Fruit fly (Drosophila melanogaster) whole organism, embryonic: ENCODE data around the gene CG33298.

ENCODE experiments used
- Atf3 ChIP-seq: fragments of 200-800 bp; sonication (Bioruptor generic); optimal IDR thresholded peaks from 3 replicates; lab custom pipeline; 2016; ENCODE audit warnings: missing biosample characterization, missing genetic modification characterization
- C15 ChIP-seq: fragments of 200-800 bp; sonication (Bioruptor generic); IDR thresholded peaks from 3 replicates; pipeline ENCODE4 v1.3.6; 2022; ENCODE audit warnings: missing biosample characterization, missing genetic modification characterization
- CG1024 ChIP-seq: fragments of 200-800 bp; sonication (Bioruptor generic); IDR thresholded peaks from 2 replicates; pipeline ENCODE4 v1.3.6; 2022; ENCODE audit warnings: missing biosample characterization, missing genetic modification characterization
- CG10274 ChIP-seq: fragments of 200-800 bp; sonication (Bioruptor generic); optimal IDR thresholded peaks from 3 replicates; lab custom pipeline; 2017; ENCODE audit warnings: missing biosample characterization, mild to moderate bottlenecking, missing genetic modification characterization
- CG10959 ChIP-seq: fragments of 200-800 bp; sonication (Bioruptor generic); IDR thresholded peaks from 2 replicates; pipeline ENCODE4 v1.3.6; 2022; ENCODE audit warnings: missing biosample characterization, missing genetic modification characterization
- CG11247 ChIP-seq: fragments of 200-800 bp; sonication (Bioruptor generic); IDR thresholded peaks from 2 replicates; pipeline ENCODE4 v1.3.6; 2022; ENCODE audit warnings: missing biosample characterization, missing genetic modification characterization
- CG12299 ChIP-seq: fragments of 200-800 bp; sonication (Bioruptor generic); optimal IDR thresholded peaks from 2 replicates; lab custom pipeline; 2018; ENCODE audit warnings: missing biosample characterization, mild to moderate bottlenecking, missing genetic modification characterization
- CG12769 ChIP-seq: fragments of 200-800 bp; sonication (Bioruptor generic); optimal IDR thresholded peaks from 2 replicates; lab custom pipeline; 2019; ENCODE audit warnings: missing biosample characterization, mild to moderate bottlenecking, missing genetic modification characterization, moderate library complexity
- CG13296 ChIP-seq: fragments of 200-800 bp; sonication (Bioruptor generic); optimal IDR thresholded peaks from 3 replicates; lab custom pipeline; 2018; ENCODE audit warnings: missing biosample characterization, mild to moderate bottlenecking, missing genetic modification characterization
- CG13624 ChIP-seq: fragments of 200-800 bp; sonication (Bioruptor generic); optimal IDR thresholded peaks from 2 replicates; lab custom pipeline; 2016; ENCODE audit warnings: missing biosample characterization, missing genetic modification characterization
- CG14667 ChIP-seq: fragments of 200-800 bp; sonication (Bioruptor generic); IDR thresholded peaks from 2 replicates; pipeline ENCODE4 v1.3.6; 2022; ENCODE audit warnings: missing biosample characterization, missing genetic modification characterization
- CG15479 ChIP-seq: fragments of 200-800 bp; sonication (Bioruptor generic); optimal IDR thresholded peaks from 3 replicates; lab custom pipeline; 2019; ENCODE audit warnings: missing biosample characterization, mild to moderate bottlenecking, missing genetic modification characterization, moderate library complexity
- CG15514 ChIP-seq: fragments of 200-800 bp; sonication (Bioruptor generic); optimal IDR thresholded peaks from 3 replicates; lab custom pipeline; 2017; ENCODE audit warnings: missing biosample characterization, missing genetic modification characterization, mild to moderate bottlenecking, moderate library complexity, missing genetic modification reagents
- CG1603 ChIP-seq: fragments of 200-800 bp; sonication (Bioruptor generic); optimal IDR thresholded peaks from 2 replicates; lab custom pipeline; 2019; ENCODE audit warnings: missing biosample characterization, mild to moderate bottlenecking, missing genetic modification characterization, moderate library complexity
- CG1647 ChIP-seq: fragments of 200-800 bp; sonication (Bioruptor generic); optimal IDR thresholded peaks from 3 replicates; lab custom pipeline; 2016; ENCODE audit warnings: missing biosample characterization, missing genetic modification characterization
- CG32532 ChIP-seq: fragments of 200-800 bp; sonication (Bioruptor generic); IDR thresholded peaks from 2 replicates; pipeline ENCODE4 v1.3.6; 2022; ENCODE audit warnings: missing biosample characterization, missing genetic modification characterization
- CG4328 ChIP-seq: fragments of 200-800 bp; sonication (Bioruptor generic); optimal IDR thresholded peaks from 3 replicates; lab custom pipeline; 2017; ENCODE audit warnings: missing biosample characterization, missing genetic modification reagents, missing genetic modification characterization
- CG6272 ChIP-seq: fragments of 200-800 bp; sonication (Bioruptor generic); IDR thresholded peaks from 2 replicates; pipeline ENCODE4 v1.3.6; 2022; ENCODE audit warnings: missing biosample characterization, missing genetic modification characterization
- CG6654 ChIP-seq: fragments of 200-800 bp; sonication (Bioruptor generic); optimal IDR thresholded peaks from 2 replicates; lab custom pipeline; 2017; ENCODE audit warnings: missing biosample characterization, mild to moderate bottlenecking, missing genetic modification characterization
- CG7786 ChIP-seq: fragments of 200-800 bp; sonication (Bioruptor generic); optimal IDR thresholded peaks from 2 replicates; lab custom pipeline; 2016; ENCODE audit warnings: missing biosample characterization, missing genetic modification characterization
- CG9876 ChIP-seq: fragments of 200-800 bp; sonication (Bioruptor generic); optimal IDR thresholded peaks from 2 replicates; lab custom pipeline; 2016; ENCODE audit warnings: missing biosample characterization, missing genetic modification characterization
- CrebB ChIP-seq: fragments of 200-800 bp; sonication (Bioruptor generic); optimal IDR thresholded peaks from 3 replicates; lab custom pipeline; 2018; ENCODE audit warnings: missing biosample characterization, mild to moderate bottlenecking, missing genetic modification characterization
- Doc3 ChIP-seq: fragments of 200-800 bp; sonication (Bioruptor generic); IDR thresholded peaks from 3 replicates; pipeline ENCODE4 v1.3.6; 2022; ENCODE audit warnings: missing biosample characterization, missing genetic modification characterization; ENCODE audit not compliant: partially characterized antibody
- E2f2 ChIP-seq: fragments of 200-800 bp; sonication (Bioruptor generic); IDR thresholded peaks from 2 replicates; pipeline ENCODE4 v1.3.6; 2022; ENCODE audit warnings: missing biosample characterization, missing genetic modification characterization
- Ets97D ChIP-seq: fragments of 200-800 bp; sonication (Bioruptor generic); optimal IDR thresholded peaks from 3 replicates; lab custom pipeline; 2016; ENCODE audit warnings: missing biosample characterization, missing genetic modification characterization
- Fer1 ChIP-seq: fragments of 200-800 bp; sonication (Bioruptor generic); optimal IDR thresholded peaks from 2 replicates; lab custom pipeline; 2017; ENCODE audit warnings: missing biosample characterization, mild to moderate bottlenecking, missing genetic modification characterization
- NC2α ChIP-seq: fragments of 200-800 bp; sonication (Bioruptor generic); optimal IDR thresholded peaks from 2 replicates; lab custom pipeline; 2016; ENCODE audit warnings: missing biosample characterization, missing genetic modification characterization
- Oaz ChIP-seq: fragments of 200-800 bp; sonication (Bioruptor generic); IDR thresholded peaks from 2 replicates; pipeline ENCODE4 v1.3.6; 2022; ENCODE audit warnings: missing biosample characterization, missing genetic modification characterization
- PHDP ChIP-seq: fragments of 200-800 bp; sonication (Bioruptor generic); optimal IDR thresholded peaks from 3 replicates; lab custom pipeline; 2018; ENCODE audit warnings: missing biosample characterization, mild to moderate bottlenecking, missing genetic modification characterization, moderate library complexity
- Side ChIP-seq: fragments of 200-800 bp; sonication (Bioruptor generic); optimal IDR thresholded peaks from 2 replicates; lab custom pipeline; 2016; ENCODE audit warnings: missing biosample characterization, missing genetic modification characterization
- Stat92E ChIP-seq, 3 experiments: fragments of >200 bp in 2 of 3; fragments of 200-800 bp in 1 of 3; sonication (Bioruptor generic) in 1 of 3; optimal IDR thresholded peaks; 2 replicates each; lab custom pipeline; 2017 to 2019; ENCODE audit warnings: missing biosample characterization in 3 of 3, missing genetic modification characterization in 3 of 3, mild to moderate bottlenecking in 1 of 3, moderate library complexity in 1 of 3
- Xbp1 ChIP-seq: fragments of 200-800 bp; sonication (Bioruptor generic); optimal IDR thresholded peaks from 3 replicates; lab custom pipeline; 2016; ENCODE audit warnings: missing biosample characterization, mild to moderate bottlenecking, missing genetic modification characterization
- crc ChIP-seq: fragments of 200-800 bp; sonication (Bioruptor generic); optimal IDR thresholded peaks from 2 replicates; lab custom pipeline; 2016; ENCODE audit warnings: missing biosample characterization, missing genetic modification characterization
- disco-r ChIP-seq: fragments of 200-800 bp; sonication (Bioruptor generic); optimal IDR thresholded peaks from 2 replicates; lab custom pipeline; 2016; ENCODE audit warnings: missing biosample characterization, missing genetic modification characterization
- ewg ChIP-seq: fragments of 200-800 bp; sonication (Bioruptor generic); optimal IDR thresholded peaks from 3 replicates; lab custom pipeline; 2017; ENCODE audit warnings: mild to moderate bottlenecking, missing biosample characterization, missing genetic modification reagents, missing genetic modification characterization
- exex ChIP-seq: fragments of 200-800 bp; sonication (Bioruptor generic); optimal IDR thresholded peaks from 4 replicates; lab custom pipeline; 2018; ENCODE audit warnings: missing biosample characterization, mild to moderate bottlenecking, missing genetic modification characterization, moderate library complexity
- gcm2 ChIP-seq: fragments of 200-800 bp; sonication (Bioruptor generic); optimal IDR thresholded peaks from 2 replicates; lab custom pipeline; 2016; ENCODE audit warnings: missing biosample characterization, missing genetic modification characterization
- gfzf ChIP-seq: fragments of 200-800 bp; sonication (Bioruptor generic); optimal IDR thresholded peaks from 2 replicates; lab custom pipeline; 2016; ENCODE audit warnings: missing biosample characterization, mild to moderate bottlenecking, missing genetic modification characterization, moderate library complexity
- kah ChIP-seq: fragments of 200-800 bp; sonication (Bioruptor generic); optimal IDR thresholded peaks from 2 replicates; lab custom pipeline; 2018; ENCODE audit warnings: missing biosample characterization, mild to moderate bottlenecking, missing genetic modification characterization
- klu ChIP-seq: fragments of 200-800 bp; sonication (Bioruptor generic); IDR thresholded peaks from 2 replicates; pipeline ENCODE4 v1.3.6; 2022; ENCODE audit warnings: missing biosample characterization, missing genetic modification characterization
- mld ChIP-seq: fragments of 200-800 bp; sonication (Bioruptor generic); IDR thresholded peaks from 3 replicates; pipeline ENCODE4 v1.3.6; 2022; ENCODE audit warnings: missing biosample characterization, missing genetic modification characterization; ENCODE audit not compliant: partially characterized antibody
- odd ChIP-seq: fragments of 200-800 bp; sonication (Bioruptor generic); optimal IDR thresholded peaks from 2 replicates; lab custom pipeline; 2017; ENCODE audit warnings: missing biosample characterization, mild to moderate bottlenecking, missing genetic modification characterization
- repo ChIP-seq: fragments of 200-800 bp; sonication (Bioruptor generic); optimal IDR thresholded peaks from 2 replicates; lab custom pipeline; 2016; ENCODE audit warnings: missing biosample characterization, missing genetic modification characterization
- seq ChIP-seq: fragments of 200-800 bp; sonication (Bioruptor generic); IDR thresholded peaks from 2 replicates; pipeline ENCODE4 v1.3.6; 2022; ENCODE audit warnings: missing biosample characterization, missing genetic modification characterization
- sima ChIP-seq: fragments of 200-800 bp; sonication (Bioruptor generic); optimal IDR thresholded peaks from 2 replicates; lab custom pipeline; 2016; ENCODE audit warnings: missing biosample characterization, missing genetic modification characterization
- slou ChIP-seq: fragments of 200-800 bp; sonication (Bioruptor generic); optimal IDR thresholded peaks from 3 replicates; lab custom pipeline; 2016; ENCODE audit warnings: missing biosample characterization, missing genetic modification characterization
- sqz ChIP-seq: fragments of 200-800 bp; sonication (Bioruptor generic); optimal IDR thresholded peaks from 3 replicates; lab custom pipeline; 2018; ENCODE audit warnings: missing biosample characterization, mild to moderate bottlenecking, missing genetic modification characterization
- sr ChIP-seq: fragments of 200-800 bp; sonication (Bioruptor generic); IDR thresholded peaks from 3 replicates; pipeline ENCODE4 v1.3.6; 2022; ENCODE audit warnings: missing biosample characterization, missing genetic modification characterization
- tna ChIP-seq: fragments of 200-800 bp; sonication (Bioruptor generic); IDR thresholded peaks from 2 replicates; pipeline ENCODE4 v1.3.6; 2022; ENCODE audit warnings: missing biosample characterization, missing genetic modification characterization; ENCODE audit not compliant: partially characterized antibody
- trem ChIP-seq: fragments of 200-800 bp; optimal IDR thresholded peaks from 3 replicates; lab custom pipeline; 2019; ENCODE audit warnings: missing biosample characterization, mild to moderate bottlenecking, missing genetic modification characterization, moderate library complexity
- zfh1 ChIP-seq: fragments of 200-800 bp; sonication (Bioruptor generic); IDR thresholded peaks from 3 replicates; pipeline ENCODE4 v1.3.6; 2022; ENCODE audit warnings: missing biosample characterization, missing genetic modification characterization

The CG33298 gene

DNA sequence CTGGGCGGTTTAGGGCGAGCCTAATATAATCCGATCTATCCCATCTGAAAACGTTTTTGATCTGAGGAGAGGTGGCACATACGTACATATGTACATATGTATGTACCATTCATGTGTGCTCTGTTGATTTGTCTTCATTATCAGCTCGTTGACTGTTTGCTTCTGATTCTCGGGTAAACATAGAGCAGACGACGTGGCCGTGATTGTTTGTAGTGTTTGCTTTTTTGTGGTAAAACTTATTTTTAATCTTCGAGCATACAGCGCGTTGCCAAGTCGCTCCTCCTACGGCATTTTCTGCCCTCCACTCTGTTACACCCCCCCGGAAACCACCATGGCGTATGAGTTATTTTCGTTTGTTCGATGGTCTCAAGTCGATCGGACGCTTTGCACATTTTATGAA, 30.4 kb downstream of the CG33298 start (continued):
- TF ChIP-seq sima (GFP tag; lab: Kevin White, UChicago) (peak; percentile 54), Fer1 (GFP tag; lab: Kevin White, UChicago) (peak; percentile 96), CG7786 (peak; percentile 74), CG12769 (tag; lab: Kevin White, UChicago) (peak; percentile 93), klu (no peak), odd (GFP tag; lab: Kevin White, UChicago) (peak; percentile 96), CG6272 (no peak), CG13296 (GFP tag; lab: Kevin White, UChicago) (peak; percentile 96), CG15479 (GFP tag; lab: Kevin White, UChicago) (peak; percentile 50), crc (GFP tag; lab: Kevin White, UChicago) (peak; percentile 52), CG1603 (tag; lab: Kevin White, UChicago) (peak; percentile 91), CG10274 (GFP tag; lab: Kevin White, UChicago) (peak; percentile 75), kah (GFP tag; lab: Kevin White, UChicago) (peak; percentile 75), Xbp1 (GFP tag; lab: Kevin White, UChicago) (peak; percentile 58), tna (GFP tag; lab: Robert Waterston, UW) (no peak), NC2α (peak; percentile 87), exex (peak; percentile 78), CG4328 (GFP tag; lab: Kevin White, UChicago) (peak; percentile 94), CG14667 (GFP tag; lab: Robert Waterston, UW) (no peak), repo (GFP tag; lab: Kevin White, UChicago) (peak; percentile 77), E2f2 (GFP tag; lab: Robert Waterston, UW) (peak; percentile 71), CG1647 (GFP tag; lab: Kevin White, UChicago) (peak; percentile 83), gcm2 (GFP tag; lab: Kevin White, UChicago) (peak; percentile 78), zfh1 (GFP tag; lab: Robert Waterston, UW) (peak; percentile 90), CG11247 (GFP tag; lab: Robert Waterston, UW) (peak; percentile 73), CG6654 (GFP tag; lab: Kevin White, UChicago) (peak; percentile 20), gfzf (peak; percentile 8), slou (GFP tag; lab: Kevin White, UChicago) (peak; percentile 46), mld (GFP tag; lab: Robert Waterston, UW) (no peak), ewg (GFP tag; lab: Kevin White, UChicago) (peak; percentile 71), CG10959 (GFP tag; lab: Robert Waterston, UW) (0 out of 2 replicates have a peak, but pooled peaks have one; percentile 42), CG1024 (GFP tag; lab: Robert Waterston, UW) (peak; percentile 68; the same call in 1 of the 2 replicates), PHDP (peak; percentile 90), CG9876 (GFP tag; lab: Kevin White, UChicago) (peak; percentile 80), CG13624 (peak; percentile 72), Stat92E (GFP tag; optimal IDR thresholded peaks at IDR 0.05; lab: Kevin White, UChicago) (peak in 1 of 3 experiments; percentile 49), Doc3 (GFP tag; lab: Robert Waterston, UW) (no peak), C15 (GFP tag; lab: Robert Waterston, UW) (peak; percentile 68; the same call in 1 of the 3 replicates), CG32532 (GFP tag; lab: Robert Waterston, UW) (peak; percentile 44; the same call in 1 of the 2 replicates), seq (GFP tag; lab: Robert Waterston, UW) (peak; percentile 94), trem (tag; lab: Kevin White, UChicago) (peak; percentile 63), Side (GFP tag; lab: Kevin White, UChicago) (peak; percentile 88), sqz (peak; percentile 83), CrebB (peak; percentile 97), Atf3 (GFP tag; lab: Kevin White, UChicago) (peak; percentile 76), disco-r (GFP tag; lab: Kevin White, UChicago) (peak; percentile 82), sr (peak; percentile 94), CG12299 (tag; lab: Kevin White, UChicago) (peak; percentile 92), Oaz (GFP tag; lab: Robert Waterston, UW) (peak; percentile 43; the same call in 1 of the 2 replicates), Ets97D (GFP tag; lab: Kevin White, UChicago) (peak; percentile 42), CG15514 (peak; percentile 88)
